Worm (Caenorhabditis elegans): ENCODE measurements around the gene lrr-1.

- no peak for TF ChIP-seq elt-2 (tag; optimal IDR thresholded peaks at IDR 0.05)
- no peak for TF ChIP-seq nfya-1 (tag; optimal IDR thresholded peaks at IDR 0.05)
- TF ChIP-seq zip-5 (tag; optimal IDR thresholded peaks at IDR 0.05) = no peak
- TF ChIP-seq che-1 (tag; optimal IDR thresholded peaks at IDR 0.05) = no peak
Observed at ce11 chrII:5042381-5042930, 6.2 kb upstream of the lrr-1 start.

Measured in whole organism, late embryonic.